Worm (Caenorhabditis elegans): ENCODE results near the gene C05C9.1.

C05C9.1 gene

DNA sequence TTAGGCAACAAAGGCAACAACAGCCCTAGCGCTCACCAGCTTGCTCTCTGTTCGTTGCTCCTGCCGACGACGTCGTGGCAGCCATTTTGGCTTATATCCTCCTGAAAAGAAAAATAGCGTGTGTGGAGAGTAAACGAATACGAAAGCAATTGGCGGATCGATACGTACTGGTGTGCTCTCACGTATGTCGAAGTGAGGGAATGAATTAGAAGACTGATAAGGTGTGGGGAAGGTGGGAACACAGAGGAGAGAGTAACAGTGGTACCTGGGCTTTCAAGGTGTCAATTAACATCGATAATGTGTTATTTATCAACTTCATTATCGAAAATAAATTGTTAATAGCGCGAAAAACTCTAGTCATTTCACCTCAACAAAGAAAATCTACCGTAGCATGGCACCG is 48.2 kb downstream of the C05C9.1 start, which contains the start of gene C34F6.5:
C34F6.5 (minus strand) TSS at position 101 of the 400 bp plus-strand sequence.
- TF ChIP-seq unc-3 (GFP tag; conservative IDR thresholded peaks at IDR 0.05): no peak
- no peak for TF ChIP-seq unc-3 (tag; optimal IDR thresholded peaks at IDR 0.05)
- peak; percentile 26 for TF ChIP-seq ceh-48 (tag; optimal IDR thresholded peaks at IDR 0.05)

DNA sequence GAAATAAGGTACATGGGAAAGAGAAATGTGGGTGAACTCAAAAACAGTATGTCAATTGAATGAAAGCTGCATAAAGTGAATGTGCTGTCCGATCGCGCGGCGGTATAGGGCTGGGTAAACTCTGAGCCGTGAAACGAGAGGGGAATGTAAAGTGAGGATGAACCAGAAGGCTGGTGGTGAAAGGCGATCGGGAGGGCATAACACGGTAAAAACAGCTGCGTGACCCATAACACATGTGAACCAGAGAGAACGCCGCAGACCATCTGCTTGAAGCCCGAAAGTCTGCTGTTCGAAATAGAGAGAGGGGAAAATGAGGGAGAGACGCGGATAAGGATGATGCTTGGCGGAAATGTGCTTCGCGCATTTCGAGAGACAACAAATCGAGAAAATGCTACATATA is 49.8 kb downstream of the C05C9.1 start:
- TF ChIP-seq pax-1 (tag; optimal IDR thresholded peaks at IDR 0.05): no peak
- peak; percentile 23 for TF ChIP-seq hlh-6 (tag; optimal IDR thresholded peaks at IDR 0.05)
- no peak for TF ChIP-seq ama-1 (optimal IDR thresholded peaks at IDR 0.05)
- peak; percentile 6 for TF ChIP-seq tbx-2 (tag; optimal IDR thresholded peaks at IDR 0.05)
- TF ChIP-seq ceh-34 (tag; optimal IDR thresholded peaks at IDR 0.05): peak; percentile 45
- TF ChIP-seq ceh-2 (tag; optimal IDR thresholded peaks at IDR 0.05): no peak
- no peak for TF ChIP-seq ceh-48 (tag; optimal IDR thresholded peaks at IDR 0.05)
- TF ChIP-seq lim-6 (tag; optimal IDR thresholded peaks at IDR 0.05): no peak
- no peak for TF ChIP-seq pha-2 (tag; optimal IDR thresholded peaks at IDR 0.05)
- TF ChIP-seq unc-55 (GFP tag; optimal IDR thresholded peaks at IDR 0.05): no peak
- TF ChIP-seq hlh-8 (tag; optimal IDR thresholded peaks at IDR 0.05): peak; percentile 45
- TF ChIP-seq sdc-2 (tag; optimal IDR thresholded peaks at IDR 0.05): peak; percentile 26
- no peak for TF ChIP-seq npax-4 (tag; optimal IDR thresholded peaks at IDR 0.05)
- no peak for TF ChIP-seq mec-3 (tag; optimal IDR thresholded peaks at IDR 0.05; ENCODE audit: borderline replicate concordance)

DNA sequence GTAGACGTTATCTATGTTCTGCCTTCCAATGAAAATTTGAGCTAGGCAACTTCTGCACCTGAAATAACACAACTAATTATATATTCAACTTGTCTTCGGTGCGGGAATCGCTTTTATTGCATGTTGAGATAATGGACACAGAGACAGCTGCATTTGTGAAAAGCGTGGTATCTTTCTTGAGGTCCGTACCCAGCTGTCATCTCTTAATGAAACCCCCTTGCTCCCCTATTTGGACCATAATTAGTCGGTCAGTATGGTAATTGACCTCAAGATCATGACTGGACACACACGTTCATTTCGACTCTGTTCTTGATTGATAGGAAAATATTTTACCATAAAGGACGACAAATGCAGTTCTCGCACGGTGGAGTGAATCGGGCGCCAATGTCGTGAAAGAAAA is 50.7 kb downstream of the C05C9.1 start:
- TF ChIP-seq K09A11.1 (tag; optimal IDR thresholded peaks at IDR 0.05; ENCODE audit: insufficient read depth) (no peak), gmeb-2 (tag; optimal IDR thresholded peaks at IDR 0.05) (no peak), ceh-48 (tag; optimal IDR thresholded peaks at IDR 0.05) (no peak), tbx-7 (tag; optimal IDR thresholded peaks at IDR 0.05) (no peak), pros-1 (tag; optimal IDR thresholded peaks at IDR 0.05) (no peak), nhr-11 (tag; optimal IDR thresholded peaks at IDR 0.05) (no peak), pha-2 (tag; optimal IDR thresholded peaks at IDR 0.05) (no peak), ceh-31 (tag; optimal IDR thresholded peaks at IDR 0.05) (peak; percentile 15), unc-42 (tag; optimal IDR thresholded peaks at IDR 0.05) (peak; percentile 3), unc-55 (GFP tag; optimal IDR thresholded peaks at IDR 0.05) (no peak)
